Worm (Caenorhabditis elegans) whole organism, L1 larva: Measurements from ENCODE around the gene T01D3.6.

Source experiments
- irx-1 ChIP-seq: sonication (generic microtip); optimal IDR thresholded peaks from 2 replicates; lab custom pipeline; 2016; ENCODE audit warnings: missing genetic modification characterization, missing compliant biosample characterization
- lin-35 ChIP-seq, 2 experiments: fragments of 150-350 bp; optimal IDR thresholded peaks; 2 replicates each; lab custom pipeline; 2014; ENCODE audit warnings: missing biosample characterization in 2 of 2, missing genetic modification characterization in 2 of 2, missing genetic modification reagents in 2 of 2
- nhr-77 ChIP-seq: fragments of 150-350 bp; optimal IDR thresholded peaks from 2 replicates; lab custom pipeline; 2014; ENCODE audit warnings: missing biosample characterization, missing genetic modification characterization

ce11 chrV:13694103-13694502, 22.5 kb upstream of the T01D3.6 start:
- TF ChIP-seq lin-35 (GFP tag; optimal IDR thresholded peaks at IDR 0.05; lab: Kevin White, UChicago) (no peak), irx-1 (no peak), nhr-77 (tag; lab: Kevin White, UChicago) (no peak)
